Worm (Caenorhabditis elegans) whole organism, L4/young adult: ENCODE data around the gene msp-113.

Experiments
- W03F9.2 ChIP-seq: fragments of 150-350 bp; optimal IDR thresholded peaks from 2 replicates; lab custom pipeline; 2014; ENCODE audit warnings: missing biosample characterization, missing genetic modification characterization
- dao-5 ChIP-seq: sonication (generic microtip); optimal IDR thresholded peaks from 2 replicates; lab custom pipeline; 2016; ENCODE audit warnings: missing genotype, missing genetic modification characterization, moderate library complexity, missing compliant biosample characterization
- him-1 ChIP-seq: sonication (generic microtip); optimal IDR thresholded peaks from 2 replicates; lab custom pipeline; 2016; ENCODE audit warnings: missing genotype, missing genetic modification reagents, missing genetic modification characterization, missing compliant biosample characterization

ce11 chrIV:5277752-5278151, 20.0 kb upstream of the msp-113 start, which contains the start of gene F36H12.17:
- TF ChIP-seq W03F9.2 (tag; lab: Kevin White, UChicago) = no peak
- TF ChIP-seq dao-5 (tag; lab: Kevin White, UChicago) = no peak
- TF ChIP-seq him-1 (tag; lab: Kevin White, UChicago) = no peak
